Worm (Caenorhabditis elegans) whole organism, L4/young adult: ENCODE results near the gene F53G2.13.

Experiments used
- W03F9.2 ChIP-seq: fragments of 150-350 bp; optimal IDR thresholded peaks from 2 replicates; lab custom pipeline; 2014; ENCODE audit warnings: missing biosample characterization, missing genetic modification characterization
- dao-5 ChIP-seq: sonication (generic microtip); optimal IDR thresholded peaks from 2 replicates; lab custom pipeline; 2016; ENCODE audit warnings: missing genotype, missing genetic modification characterization, moderate library complexity, missing compliant biosample characterization
- him-1 ChIP-seq: sonication (generic microtip); optimal IDR thresholded peaks from 2 replicates; lab custom pipeline; 2016; ENCODE audit warnings: missing genotype, missing genetic modification reagents, missing genetic modification characterization, missing compliant biosample characterization

ce11 chrII:2455931-2456576 is 27.6 kb upstream of the F53G2.13 start:
- no peak for TF ChIP-seq him-1 (tag; lab: Kevin White, UChicago)
- TF ChIP-seq W03F9.2 (tag; lab: Kevin White, UChicago) = no peak
- TF ChIP-seq dao-5 (tag; lab: Kevin White, UChicago) = no peak
